Worm (Caenorhabditis elegans) whole organism, midembryonic: ENCODE results near the gene drl-1.

Experiments
- T22C8.4 ChIP-seq: fragments of 200-800 bp; sonication (Bioruptor generic); IDR thresholded peaks from 2 replicates; pipeline ENCODE4 v1.3.6; 2022; ENCODE audit warnings: missing genetic modification characterization, missing compliant biosample characterization
- med-1 ChIP-seq: sonication (generic microtip); optimal IDR thresholded peaks from 2 replicates; lab custom pipeline; 2017; ENCODE audit warnings: missing genetic modification characterization, mild to moderate bottlenecking, missing compliant biosample characterization, antibody characterized with exemption, missing genetic modification reagents; ENCODE audit not compliant: insufficient read depth
- ref-1 ChIP-seq: fragments of 200-800 bp; sonication (Bioruptor generic); conservative IDR thresholded peaks from 2 replicates; pipeline ENCODE4 v1.3.6; 2022; ENCODE audit warnings: missing genetic modification reagents, missing genetic modification characterization, missing compliant biosample characterization
- tab-1 ChIP-seq: fragments of 200-800 bp; sonication (Bioruptor generic); IDR thresholded peaks from 2 replicates; pipeline ENCODE4 v1.3.6; 2022; ENCODE audit warnings: missing genetic modification characterization, missing compliant biosample characterization
- ztf-29 ChIP-seq: fragments of 200-800 bp; sonication (Bioruptor generic); IDR thresholded peaks from 2 replicates; pipeline ENCODE4 v1.3.6; 2022; ENCODE audit warnings: missing genetic modification reagents, missing genetic modification characterization, missing compliant biosample characterization

DNA sequence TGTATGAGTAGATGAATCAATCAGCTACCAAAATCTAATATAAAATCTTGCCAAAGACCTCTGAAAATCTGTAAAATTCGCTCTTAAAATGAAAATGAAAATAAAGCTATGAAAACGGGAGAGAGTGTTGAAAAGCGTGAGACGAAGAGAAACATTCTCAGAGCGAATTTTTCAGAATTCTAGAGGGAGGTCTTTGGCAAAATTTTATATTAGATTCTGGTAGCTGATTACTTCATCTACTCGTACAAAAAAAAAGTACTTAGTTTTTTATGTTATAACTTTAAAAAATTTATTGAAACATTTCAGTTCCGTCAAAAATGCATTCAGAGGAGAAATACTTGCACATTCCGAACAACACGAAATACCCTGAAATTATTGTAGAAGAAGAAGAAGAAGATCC is at the start of gene drl-1:
- TF ChIP-seq tab-1 (GFP tag; lab: Robert Waterston, UW) = no peak
- TF ChIP-seq ref-1 (GFP tag; lab: Robert Waterston, UW) = no peak
- no peak for TF ChIP-seq T22C8.4 (GFP tag; lab: Robert Waterston, UW)
- no peak for TF ChIP-seq med-1 (GFP tag; lab: Kevin White, UChicago)
- no peak for TF ChIP-seq ztf-29 (GFP tag; lab: Robert Waterston, UW)
